Worm (Caenorhabditis elegans) whole organism, L4 larva: Measurements from ENCODE around the gene lact-2.

ENCODE experiments used
- ZK337.2 ChIP-seq: fragments of 200-800 bp; sonication (Bioruptor generic); IDR thresholded peaks from 2 replicates; pipeline ENCODE4 v1.3.6; 2022; ENCODE audit warnings: missing genetic modification reagents, missing genetic modification characterization, missing compliant biosample characterization
- ceh-82 ChIP-seq: sonication (generic microtip); optimal IDR thresholded peaks from 2 replicates; lab custom pipeline; 2017; ENCODE audit warnings: missing biosample characterization, missing genetic modification characterization
- daf-8 ChIP-seq: fragments of 200-800 bp; sonication (Bioruptor generic); IDR thresholded peaks from 2 replicates; pipeline ENCODE4 v1.3.6; 2022; ENCODE audit warnings: missing genetic modification characterization, missing compliant biosample characterization
- egl-27 ChIP-seq: sonication (generic microtip); optimal IDR thresholded peaks from 3 replicates; lab custom pipeline; 2017; ENCODE audit warnings: missing biosample characterization, missing genetic modification reagents, missing genetic modification characterization
- fos-1 ChIP-seq: fragments of 150-350 bp; optimal IDR thresholded peaks from 2 replicates; lab custom pipeline; 2014; ENCODE audit warnings: missing biosample characterization, missing genetic modification characterization
- mxl-3 ChIP-seq: fragments of 200-800 bp; sonication (Bioruptor generic); optimal IDR thresholded peaks from 2 replicates; lab custom pipeline; 2018; ENCODE audit warnings: mild to moderate bottlenecking, missing genetic modification characterization, missing compliant biosample characterization
- nhr-10 ChIP-seq: fragments of 150-350 bp; optimal IDR thresholded peaks from 2 replicates; lab custom pipeline; 2014; ENCODE audit warnings: missing biosample characterization, missing genetic modification characterization
- pha-4 ChIP-seq, 2 experiments: fragments of 150-350 bp in 1 of 2; fragments of 200-800 bp in 1 of 2; sonication (Bioruptor generic) in 1 of 2; IDR thresholded peaks in 1 of 2; optimal IDR thresholded peaks in 1 of 2; 2 replicates each; pipeline versions ENCODE4 v1.3.6 to Lab custom; 2014 to 2022; ENCODE audit warnings: missing genetic modification characterization in 2 of 2, missing genetic modification reagents in 2 of 2, missing biosample characterization in 1 of 2, missing compliant biosample characterization in 1 of 2
- php-3 ChIP-seq: fragments of 200-800 bp; sonication (Bioruptor generic); IDR thresholded peaks from 2 replicates; pipeline ENCODE4 v1.3.6; 2022; ENCODE audit warnings: missing genetic modification reagents, missing genetic modification characterization, missing compliant biosample characterization
- pqm-1 ChIP-seq: sonication (generic microtip); optimal IDR thresholded peaks from 2 replicates; lab custom pipeline; 2017; ENCODE audit warnings: missing biosample characterization, missing genetic modification characterization
- snpc-4 ChIP-seq: fragments of 150-350 bp; optimal IDR thresholded peaks from 2 replicates; lab custom pipeline; 2014; ENCODE audit warnings: missing biosample characterization, missing genetic modification characterization
- zfp-3 ChIP-seq: fragments of 200-800 bp; sonication (Bioruptor generic); conservative IDR thresholded peaks from 2 replicates; pipeline ENCODE4 v1.3.6; 2022; ENCODE audit warnings: missing genetic modification reagents, missing genetic modification characterization, missing compliant biosample characterization

ce11 chrII:10067817-10068216, 26.9 kb upstream of the lact-2 start, which contains the start of gene die-1:
- TF ChIP-seq pqm-1 (tag; lab: Kevin White, UChicago) (no peak), php-3 (no peak), nhr-10 (tag; lab: Kevin White, UChicago) (no peak), zfp-3 (GFP tag; lab: Robert Waterston, UW) (no peak), ZK337.2 (GFP tag; lab: Robert Waterston, UW) (no peak), fos-1 (tag; lab: Kevin White, UChicago) (no peak), ceh-82 (tag; lab: Kevin White, UChicago) (no peak), pha-4 (GFP tag; IDR thresholded peaks at IDR 0.05; lab: Robert Waterston, UW) (no peak), pha-4 (tag; optimal IDR thresholded peaks at IDR 0.05; lab: Kevin White, UChicago) (no peak), mxl-3 (no peak), snpc-4 (no peak), egl-27 (tag; lab: Kevin White, UChicago) (no peak), daf-8 (GFP tag; lab: Robert Waterston, UW) (no peak)
